Worm (Caenorhabditis elegans) whole organism, L2 larva: ENCODE data around the gene B0524.2.

ENCODE experiments used
- R02D3.7 ChIP-seq: fragments of 150-350 bp; optimal IDR thresholded peaks from 2 replicates; lab custom pipeline; 2014; ENCODE audit warnings: missing biosample characterization, missing genetic modification characterization
- ama-1 ChIP-seq: fragments of 150-350 bp; optimal IDR thresholded peaks from 2 replicates; lab custom pipeline; 2018; ENCODE audit warnings: inconsistent platforms
- elt-1 ChIP-seq: fragments of 150-350 bp; optimal IDR thresholded peaks from 2 replicates; lab custom pipeline; 2014; ENCODE audit warnings: missing biosample characterization, missing genetic modification characterization
- lin-39 ChIP-seq: fragments of 150-350 bp; optimal IDR thresholded peaks from 2 replicates; lab custom pipeline; 2014; ENCODE audit warnings: missing biosample characterization, missing genetic modification reagents, missing genetic modification characterization
- sma-3 ChIP-seq: sonication (generic microtip); optimal IDR thresholded peaks from 2 replicates; lab custom pipeline; 2016; ENCODE audit warnings: missing genetic modification reagents, missing genetic modification characterization, missing compliant biosample characterization
- zag-1 ChIP-seq: fragments of 150-350 bp; optimal IDR thresholded peaks from 2 replicates; lab custom pipeline; 2014; ENCODE audit warnings: missing biosample characterization, missing genetic modification characterization

DNA sequence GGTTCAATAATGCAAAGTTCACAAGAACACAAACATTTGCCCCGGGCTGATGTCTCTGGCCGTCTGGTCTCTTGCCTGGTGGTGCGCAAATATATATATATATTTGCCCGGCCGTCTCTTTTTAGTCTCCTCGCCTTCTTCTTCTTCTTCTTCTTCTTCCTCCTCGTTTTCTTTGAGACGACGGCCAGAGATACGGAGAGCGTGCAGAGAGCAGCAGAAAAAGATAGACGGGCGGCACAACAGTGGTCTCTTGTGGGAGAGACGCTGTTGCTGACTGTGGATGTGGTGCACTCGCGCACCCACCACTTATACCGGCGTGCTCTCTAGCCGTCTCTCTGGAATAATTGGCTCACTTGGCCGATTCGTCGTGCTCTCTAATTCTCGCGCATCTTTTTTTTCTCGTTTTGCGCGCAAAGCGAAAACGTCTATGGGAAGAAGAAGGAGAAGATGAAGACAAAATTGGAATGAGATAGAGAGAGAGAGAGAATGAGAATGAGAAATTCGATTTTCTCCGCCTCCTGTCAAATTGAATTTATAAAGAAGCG, 27.4 kb downstream of the B0524.2 start:
- TF ChIP-seq sma-3 = peak; percentile 98
- peak; percentile 62 for TF ChIP-seq ama-1 (lab: Kevin White, UChicago)
- peak; percentile 31 for TF ChIP-seq R02D3.7 (tag; lab: Kevin White, UChicago)
- peak; percentile 13 for TF ChIP-seq elt-1 (tag; lab: Kevin White, UChicago)
- TF ChIP-seq lin-39 (tag; lab: Kevin White, UChicago) = no peak
- TF ChIP-seq zag-1 (tag; lab: Kevin White, UChicago) = peak; percentile 85
